Worm (Caenorhabditis elegans) whole organism, L1 larva: ENCODE measurements around the gene ins-37.

Source experiments
- ces-1 ChIP-seq: fragments of 150-350 bp; optimal IDR thresholded peaks from 2 replicates; lab custom pipeline; 2014; ENCODE audit warnings: missing biosample characterization, missing genetic modification reagents, missing genetic modification characterization
- dpl-1 ChIP-seq, 3 experiments: fragments of 150-350 bp in 2 of 3; sonication (generic microtip) in 1 of 3; optimal IDR thresholded peaks; 2 replicates each; lab custom pipeline; 2014 to 2017; ENCODE audit warnings: missing biosample characterization in 3 of 3, missing genetic modification characterization in 3 of 3, missing genetic modification reagents in 3 of 3
- dsc-1 ChIP-seq: sonication (generic microtip); optimal IDR thresholded peaks from 2 replicates; lab custom pipeline; 2016; ENCODE audit warnings: mild to moderate bottlenecking, missing genetic modification characterization, missing compliant biosample characterization
- egl-27 ChIP-seq, 2 experiments: fragments of 150-350 bp in 1 of 2; sonication (generic microtip); optimal IDR thresholded peaks; 3 replicates each; lab custom pipeline; 2017 to 2018; ENCODE audit warnings: missing biosample characterization in 2 of 2, missing genetic modification characterization in 2 of 2, missing genetic modification reagents in 2 of 2
- fkh-8 ChIP-seq: sonication (generic microtip); optimal IDR thresholded peaks from 2 replicates; lab custom pipeline; 2016; ENCODE audit warnings: mild to moderate bottlenecking, missing genetic modification characterization, missing compliant biosample characterization
- fos-1 ChIP-seq: fragments of 150-350 bp; optimal IDR thresholded peaks from 2 replicates; lab custom pipeline; 2014; ENCODE audit warnings: missing biosample characterization, missing genetic modification characterization
- irx-1 ChIP-seq: sonication (generic microtip); optimal IDR thresholded peaks from 2 replicates; lab custom pipeline; 2016; ENCODE audit warnings: missing genetic modification characterization, missing compliant biosample characterization
- lin-35 ChIP-seq, 2 experiments: fragments of 150-350 bp; optimal IDR thresholded peaks; 2 replicates each; lab custom pipeline; 2014; ENCODE audit warnings: missing biosample characterization in 2 of 2, missing genetic modification characterization in 2 of 2, missing genetic modification reagents in 2 of 2
- mab-9 ChIP-seq: fragments of 200-800 bp; sonication (Bioruptor generic); IDR thresholded peaks from 2 replicates; pipeline ENCODE4 v1.3.6; 2022; ENCODE audit warnings: missing genetic modification reagents, missing genetic modification characterization, missing compliant biosample characterization
- nhr-11 ChIP-seq: fragments of 150-350 bp; optimal IDR thresholded peaks from 2 replicates; lab custom pipeline; 2014; ENCODE audit warnings: missing biosample characterization, missing genetic modification characterization
- nhr-76 ChIP-seq: sonication (generic microtip); optimal IDR thresholded peaks from 2 replicates; lab custom pipeline; 2017; ENCODE audit warnings: missing biosample characterization, missing genetic modification characterization
- nhr-85 ChIP-seq: sonication (generic microtip); peaks from one replicate; lab custom pipeline; 2016; ENCODE audit warnings: missing genetic modification characterization, inconsistent platforms, missing compliant biosample characterization
- pqm-1 ChIP-seq: sonication (generic microtip); optimal IDR thresholded peaks from 3 replicates; lab custom pipeline; 2017; ENCODE audit warnings: missing biosample characterization, missing genetic modification characterization

- no peak for TF ChIP-seq mab-9 (GFP tag; lab: Robert Waterston, UW)
- TF ChIP-seq fos-1 (tag; lab: Kevin White, UChicago) = no peak
- no peak for TF ChIP-seq nhr-85 (tag; lab: Kevin White, UChicago)
- TF ChIP-seq irx-1 = no peak
- no peak for TF ChIP-seq dsc-1 (tag; lab: Kevin White, UChicago)
- no peak for TF ChIP-seq lin-35 (GFP tag; optimal IDR thresholded peaks at IDR 0.05; lab: Kevin White, UChicago)
- no peak for TF ChIP-seq nhr-76 (tag; lab: Kevin White, UChicago)
- TF ChIP-seq pqm-1 (tag; lab: Kevin White, UChicago) = no peak
- TF ChIP-seq egl-27 (tag; optimal IDR thresholded peaks at IDR 0.05; lab: Kevin White, UChicago) = no peak
- no peak for TF ChIP-seq fkh-8 (tag; lab: Kevin White, UChicago)
- no peak for TF ChIP-seq nhr-11 (tag; lab: Kevin White, UChicago)
- TF ChIP-seq dpl-1 (GFP tag; optimal IDR thresholded peaks at IDR 0.05; lab: Kevin White, UChicago) = no peak
- TF ChIP-seq ces-1 (GFP tag; lab: Kevin White, UChicago) = no peak
Measured at ce11 chrII:13791570-13792279, 44.2 kb downstream of the ins-37 start, which contains the start of gene ZK131.11.
